Worm (Caenorhabditis elegans) whole organism, mixed stage, embryonic: Measurements from ENCODE around the gene F22E5.13.
"Not testable (repeated sequence)": the region's sequence is repeated elsewhere in the genome, so short reads cannot be mapped to it uniquely, and the experiment has no call there.

Source experiments
- ces-1 ChIP-seq: fragments of 150-350 bp; optimal IDR thresholded peaks from 2 replicates; lab custom pipeline; 2014; ENCODE audit warnings: missing biosample characterization, missing genetic modification reagents, missing genetic modification characterization
- cnd-1 ChIP-seq: fragments of 200-800 bp; sonication (Bioruptor generic); optimal IDR thresholded peaks from 2 replicates; lab custom pipeline; 2018; ENCODE audit warnings: mild to moderate bottlenecking, missing genetic modification characterization, missing compliant biosample characterization
- lin-13 ChIP-seq: fragments of 150-350 bp; optimal IDR thresholded peaks from 2 replicates; lab custom pipeline; 2014; ENCODE audit warnings: missing biosample characterization, missing genetic modification characterization
- mab-5 ChIP-seq: fragments of 150-350 bp; optimal IDR thresholded peaks from 2 replicates; lab custom pipeline; 2014; ENCODE audit warnings: missing biosample characterization, missing genetic modification characterization
- mep-1 ChIP-seq: fragments of 150-350 bp; optimal IDR thresholded peaks from 2 replicates; lab custom pipeline; 2017; ENCODE audit warnings: missing biosample characterization, missing genetic modification reagents, missing genetic modification characterization, inconsistent platforms
- mls-2 ChIP-seq: sonication (generic microtip); optimal IDR thresholded peaks from 2 replicates; lab custom pipeline; 2016; ENCODE audit warnings: mild to moderate bottlenecking, missing genetic modification characterization, moderate library complexity, missing compliant biosample characterization
- nhr-76 ChIP-seq: sonication (generic microtip); optimal IDR thresholded peaks from 2 replicates; lab custom pipeline; 2017; ENCODE audit warnings: missing biosample characterization, missing genetic modification characterization
- ztf-11 ChIP-seq: fragments of 150-350 bp; optimal IDR thresholded peaks from 2 replicates; lab custom pipeline; 2014; ENCODE audit warnings: missing biosample characterization, missing genetic modification characterization

- not testable (repeated sequence) for TF ChIP-seq nhr-76 (tag; lab: Kevin White, UChicago); cnd-1 (tag; lab: Kevin White, UChicago); ces-1 (GFP tag; lab: Kevin White, UChicago); ztf-11 (tag; lab: Kevin White, UChicago); mls-2 (tag; lab: Kevin White, UChicago); mab-5; mep-1 (tag; lab: Kevin White, UChicago); lin-13 (tag; lab: Kevin White, UChicago)
These were observed 26.4 kb downstream of the F22E5.13 start, which contains the start of gene D2062.4 for ce11 chrII:2622936-2623452.
